Fruit fly (Drosophila melanogaster): Measurements from ENCODE around the gene Mnat9.
A peak's percentile ranks its signal among the peaks of the same experiment; 100 is the strongest.

Mnat9 gene

DNA sequence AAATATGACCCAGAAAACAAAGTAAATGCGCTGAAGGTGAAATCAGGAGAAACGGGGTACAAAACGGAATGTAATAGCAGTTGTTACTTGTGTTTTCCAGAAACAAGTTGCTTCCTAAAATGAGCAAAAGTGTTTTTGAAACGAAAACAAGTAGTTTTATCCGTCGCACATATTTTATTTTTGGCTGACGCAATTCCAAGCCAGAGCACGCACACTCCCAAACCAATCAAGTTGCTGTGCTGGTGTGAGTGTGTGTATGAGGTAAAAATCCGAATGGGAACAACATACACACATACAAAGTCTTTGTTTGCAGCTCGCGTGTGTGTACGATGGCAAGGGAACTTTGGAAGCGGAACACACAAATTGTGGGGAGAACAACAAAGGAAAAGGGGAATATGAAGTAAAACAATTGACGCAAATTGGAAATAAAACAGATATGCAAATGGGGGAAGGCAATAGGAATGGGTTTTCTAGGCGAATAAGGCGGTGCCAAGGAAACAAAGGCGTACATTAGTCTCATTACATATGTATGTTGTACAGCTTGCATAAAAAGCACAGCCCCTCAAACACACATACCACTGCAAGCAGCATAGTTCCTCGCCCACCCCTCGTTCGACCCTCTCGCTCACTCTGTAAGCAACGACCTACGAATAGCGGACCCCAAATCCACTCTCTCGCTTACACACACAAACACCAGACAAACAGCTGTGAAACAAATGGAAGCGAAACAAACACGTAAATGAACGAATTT, 7.3 kb downstream of the Mnat9 start (continued):
- TF ChIP-seq nerfin-1 (tag; optimal IDR thresholded peaks at IDR 0.05) (peak; percentile 80), gem (tag; optimal IDR thresholded peaks at IDR 0.05) (no peak), CTCF (GFP tag; optimal IDR thresholded peaks at IDR 0.05) (no peak), shn (GFP tag; optimal IDR thresholded peaks at IDR 0.05) (no peak), nau (GFP tag; optimal IDR thresholded peaks at IDR 0.05) (no peak), unpg (GFP tag; optimal IDR thresholded peaks at IDR 0.05) (no peak), NC2β (GFP tag; optimal IDR thresholded peaks at IDR 0.05) (no peak), p53 (GFP tag; optimal IDR thresholded peaks at IDR 0.05) (no peak), CG8944 (GFP tag; optimal IDR thresholded peaks at IDR 0.05) (no peak), Opbp (GFP tag; IDR thresholded peaks at IDR 0.05; ENCODE audit: partially characterized antibody) (no peak), Kr (GFP tag; optimal IDR thresholded peaks at IDR 0.05) (no peak), CG18764 (GFP tag; optimal IDR thresholded peaks at IDR 0.05) (no peak), Oli (tag; optimal IDR thresholded peaks at IDR 0.05) (no peak), dmrt99B (tag; optimal IDR thresholded peaks at IDR 0.05) (no peak), dpn (GFP tag; optimal IDR thresholded peaks at IDR 0.05) (no peak), cato (GFP tag; optimal IDR thresholded peaks at IDR 0.05; ENCODE audit: borderline replicate concordance) (no peak), trem (tag; optimal IDR thresholded peaks at IDR 0.05) (no peak), CG43689 (GFP tag; IDR thresholded peaks at IDR 0.05) (no peak), hbn (GFP tag; IDR thresholded peaks at IDR 0.05; ENCODE audit: partially characterized antibody) (no peak), wek (GFP tag; optimal IDR thresholded peaks at IDR 0.05) (no peak), Jarid2 (GFP tag; optimal IDR thresholded peaks at IDR 0.05) (no peak), CG17829 (tag; optimal IDR thresholded peaks at IDR 0.05) (no peak), Xrp1 (GFP tag; IDR thresholded peaks at IDR 0.05) (no peak), hth (optimal IDR thresholded peaks at IDR 0.05) (no peak), CG10959 (GFP tag; IDR thresholded peaks at IDR 0.05) (no peak), fd102C (GFP tag; optimal IDR thresholded peaks at IDR 0.05) (no peak), luna (GFP tag; optimal IDR thresholded peaks at IDR 0.05) (no peak), onecut (GFP tag; IDR thresholded peaks at IDR 0.05) (no peak), CkIIα-i1 (GFP tag; IDR thresholded peaks at IDR 0.05) (no peak), CG15011 (GFP tag; optimal IDR thresholded peaks at IDR 0.05) (no peak), Bgb (GFP tag; IDR thresholded peaks at IDR 0.05; ENCODE audit: partially characterized antibody) (no peak), Ets97D (GFP tag; optimal IDR thresholded peaks at IDR 0.05) (no peak), CHES-1-like (GFP tag; optimal IDR thresholded peaks at IDR 0.05) (no peak), Gug (GFP tag; IDR thresholded peaks at IDR 0.05) (no peak), disco-r (GFP tag; optimal IDR thresholded peaks at IDR 0.05) (no peak), cwo (GFP tag; optimal IDR thresholded peaks at IDR 0.05) (no peak), CG2889 (GFP tag; IDR thresholded peaks at IDR 0.05) (no peak), CG15479 (GFP tag; optimal IDR thresholded peaks at IDR 0.05) (peak; percentile 23), CG17912 (GFP tag; optimal IDR thresholded peaks at IDR 0.05) (peak; percentile 64), CG18599 (GFP tag; optimal IDR thresholded peaks at IDR 0.05) (peak; percentile 31), Myb (GFP tag; optimal IDR thresholded peaks at IDR 0.05) (no peak), zen2 (GFP tag; IDR thresholded peaks at IDR 0.05; ENCODE audit: partially characterized antibody) (no peak), CG18011 (GFP tag; optimal IDR thresholded peaks at IDR 0.05) (no peak), Max (GFP tag; optimal IDR thresholded peaks at IDR 0.05) (no peak), Doc3 (GFP tag; IDR thresholded peaks at IDR 0.05; ENCODE audit: partially characterized antibody) (no peak), Poxn (GFP tag; IDR thresholded peaks at IDR 0.05) (no peak), Stat92E (GFP tag; optimal IDR thresholded peaks at IDR 0.05) (peak in 1 of 3 experiments; percentile 86), danr (GFP tag; IDR thresholded peaks at IDR 0.05) (no peak), slou (GFP tag; optimal IDR thresholded peaks at IDR 0.05) (no peak), CG14014 (GFP tag; IDR thresholded peaks at IDR 0.05) (no peak)

All from whole organism, embryonic.